Fruit fly (Drosophila melanogaster) whole organism, adult: ENCODE measurements around the gene Rhau.

Experiments used
- CG11617 ChIP-seq: fragments of 200-800 bp; sonication (Bioruptor generic); optimal IDR thresholded peaks from 2 replicates; lab custom pipeline; 2017; ENCODE audit warnings: mild to moderate bottlenecking, missing biosample characterization, missing genetic modification reagents, missing genetic modification characterization
- CG12768 ChIP-seq: fragments of 200-800 bp; sonication (Bioruptor generic); optimal IDR thresholded peaks from 2 replicates; lab custom pipeline; 2017; ENCODE audit warnings: missing biosample characterization, missing genetic modification characterization, mild to moderate bottlenecking, moderate library complexity, missing genetic modification reagents
- CG14711 ChIP-seq: fragments of 200-800 bp; sonication (Bioruptor generic); optimal IDR thresholded peaks from 2 replicates; lab custom pipeline; 2018; ENCODE audit warnings: missing biosample characterization, mild to moderate bottlenecking, missing genetic modification characterization, moderate library complexity
- CG1620 ChIP-seq: fragments of 200-800 bp; sonication (Bioruptor generic); optimal IDR thresholded peaks from 2 replicates; lab custom pipeline; 2016; ENCODE audit warnings: missing biosample characterization, missing genetic modification characterization
- CG5204 ChIP-seq: fragments of 200-800 bp; sonication (Bioruptor generic); optimal IDR thresholded peaks from 2 replicates; lab custom pipeline; 2016; ENCODE audit warnings: missing biosample characterization, missing genetic modification characterization
- CG7101 ChIP-seq: fragments of 200-800 bp; sonication (Bioruptor generic); optimal IDR thresholded peaks from 2 replicates; lab custom pipeline; 2018; ENCODE audit warnings: missing biosample characterization, mild to moderate bottlenecking, missing genetic modification characterization, moderate library complexity
- Clk ChIP-seq: fragments of 200-800 bp; sonication (Bioruptor generic); optimal IDR thresholded peaks from 2 replicates; lab custom pipeline; 2017; ENCODE audit warnings: missing biosample characterization, missing genetic modification characterization
- Crg-1 ChIP-seq: fragments of 200-800 bp; sonication (Bioruptor generic); optimal IDR thresholded peaks from 2 replicates; lab custom pipeline; 2016; ENCODE audit warnings: missing biosample characterization, missing genetic modification characterization
- bab1 ChIP-seq: fragments of 200-800 bp; sonication (Bioruptor generic); optimal IDR thresholded peaks from 3 replicates; lab custom pipeline; 2019; ENCODE audit warnings: missing biosample characterization, mild to moderate bottlenecking, missing genetic modification characterization, moderate library complexity
- kay ChIP-seq: fragments of 200-800 bp; sonication (Bioruptor generic); peaks from one replicate; lab custom pipeline; 2016; ENCODE audit warnings: missing biosample characterization, missing genetic modification characterization, borderline replicate concordance
- ovo ChIP-seq: fragments of 200-800 bp; sonication (Bioruptor generic); optimal IDR thresholded peaks from 2 replicates; lab custom pipeline; 2016; ENCODE audit warnings: missing biosample characterization, missing genetic modification characterization
- pad ChIP-seq: fragments of 200-800 bp; sonication (Bioruptor generic); optimal IDR thresholded peaks from 3 replicates; lab custom pipeline; 2017; ENCODE audit warnings: missing biosample characterization, missing genetic modification characterization, mild to moderate bottlenecking, moderate library complexity, missing genetic modification reagents
- toe ChIP-seq: fragments of 200-800 bp; sonication (Bioruptor generic); optimal IDR thresholded peaks from 2 replicates; lab custom pipeline; 2016; ENCODE audit warnings: missing biosample characterization, missing genetic modification characterization

DNA sequence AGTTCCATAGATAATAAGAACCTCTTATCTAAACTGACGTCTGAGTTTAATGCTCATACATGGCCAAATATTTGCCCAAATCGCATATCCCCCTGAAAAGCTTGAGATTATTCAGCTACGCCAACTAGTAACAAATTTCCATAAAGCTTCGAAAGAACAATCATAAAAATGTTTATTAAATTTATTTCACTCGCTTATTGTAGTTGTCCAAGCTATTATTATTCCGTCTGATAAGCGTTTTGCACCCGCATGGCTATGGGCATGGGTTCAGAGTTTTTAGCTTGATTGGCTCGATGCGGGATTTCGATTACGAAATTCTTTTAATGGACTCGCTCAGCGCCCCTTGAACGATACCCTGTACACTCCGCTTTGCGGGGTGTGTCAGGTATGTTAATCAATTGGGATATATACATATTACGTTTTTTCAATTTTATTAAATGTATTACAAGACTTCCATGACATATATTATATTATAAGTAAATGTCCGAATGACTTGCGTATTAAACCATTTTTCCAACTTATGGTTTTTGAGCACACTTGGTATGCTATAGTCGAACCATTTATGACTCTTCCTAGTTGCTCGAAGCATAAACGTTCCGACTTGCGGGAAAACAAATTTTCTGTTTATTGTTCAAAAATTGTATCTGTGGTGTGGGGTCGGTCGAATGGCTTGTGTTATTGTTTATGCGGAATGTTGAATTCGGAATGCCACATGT is 48.0 kb upstream of the Rhau start:
- peak; percentile 82 for TF ChIP-seq CG7101 (tag; lab: Kevin White, UChicago)
- TF ChIP-seq toe (GFP tag; lab: Kevin White, UChicago) = no peak
- TF ChIP-seq CG12768 (GFP tag; lab: Kevin White, UChicago) = peak; percentile 73
- TF ChIP-seq kay (GFP tag; lab: Kevin White, UChicago) = peak; percentile 70
- TF ChIP-seq pad (GFP tag; lab: Kevin White, UChicago) = peak; percentile 64
- peak; percentile 51 for TF ChIP-seq Crg-1
- no peak for TF ChIP-seq Clk (GFP tag; lab: Kevin White, UChicago)
- TF ChIP-seq CG5204 = peak; percentile 64
- no peak for TF ChIP-seq ovo (GFP tag; lab: Kevin White, UChicago)
- peak; percentile 91 for TF ChIP-seq bab1
- TF ChIP-seq CG11617 (GFP tag; lab: Kevin White, UChicago) = peak; percentile 75
- peak; percentile 81 for TF ChIP-seq CG14711 (tag; lab: Kevin White, UChicago)
- peak; percentile 32 for TF ChIP-seq CG1620 (GFP tag; lab: Kevin White, UChicago)
